Fruit fly (Drosophila melanogaster) whole organism, embryonic: Measurements from ENCODE around the gene CG12239.

Source experiments
- Ada2b ChIP-seq: fragments of 200-800 bp; sonication (Bioruptor generic); IDR thresholded peaks from 2 replicates; pipeline ENCODE4 v1.3.6; 2022; ENCODE audit warnings: missing biosample characterization, missing genetic modification characterization
- B-H1 ChIP-seq: fragments of 200-800 bp; sonication (Bioruptor generic); IDR thresholded peaks from 3 replicates; pipeline ENCODE4 v1.3.6; 2022; ENCODE audit warnings: missing biosample characterization, missing genetic modification characterization
- CG10209 ChIP-seq: fragments of 200-800 bp; sonication (Bioruptor generic); optimal IDR thresholded peaks from 3 replicates; lab custom pipeline; 2017; ENCODE audit warnings: missing biosample characterization, mild to moderate bottlenecking, missing genetic modification characterization, missing genetic modification reagents
- CG10979 ChIP-seq: fragments of 200-800 bp; sonication (Bioruptor generic); optimal IDR thresholded peaks from 2 replicates; lab custom pipeline; 2018; ENCODE audit warnings: missing biosample characterization, mild to moderate bottlenecking, missing genetic modification characterization, moderate library complexity
- CG11456 ChIP-seq: fragments of 200-800 bp; sonication (Bioruptor generic); IDR thresholded peaks from 3 replicates; pipeline ENCODE4 v1.3.6; 2022; ENCODE audit warnings: missing biosample characterization, missing genetic modification characterization
- CG11695 ChIP-seq: fragments of 200-800 bp; sonication (Bioruptor generic); IDR thresholded peaks from 3 replicates; pipeline ENCODE4 v1.3.6; 2022; ENCODE audit warnings: missing biosample characterization, missing genetic modification characterization
- CG12219 ChIP-seq: fragments of 200-800 bp; sonication (Bioruptor generic); optimal IDR thresholded peaks from 3 replicates; lab custom pipeline; 2018; ENCODE audit warnings: missing biosample characterization, mild to moderate bottlenecking, missing genetic modification characterization
- CG14014 ChIP-seq: fragments of 200-800 bp; sonication (Bioruptor generic); IDR thresholded peaks from 2 replicates; pipeline ENCODE4 v1.3.6; 2022; ENCODE audit warnings: missing biosample characterization, missing genetic modification characterization
- CG16779 ChIP-seq: fragments of 200-800 bp; sonication (Bioruptor generic); IDR thresholded peaks from 2 replicates; pipeline ENCODE4 v1.3.6; 2022; ENCODE audit warnings: missing biosample characterization, missing genetic modification characterization
- CG2120 ChIP-seq: fragments of 200-800 bp; sonication (Bioruptor generic); optimal IDR thresholded peaks from 3 replicates; lab custom pipeline; 2016; ENCODE audit warnings: missing biosample characterization, missing genetic modification characterization
- CG2678 ChIP-seq: fragments of 200-800 bp; sonication (Bioruptor generic); optimal IDR thresholded peaks from 3 replicates; lab custom pipeline; 2019; ENCODE audit warnings: missing biosample characterization, mild to moderate bottlenecking, missing genetic modification characterization, moderate library complexity
- CG2712 ChIP-seq: fragments of 200-800 bp; optimal IDR thresholded peaks from 3 replicates; lab custom pipeline; 2019; ENCODE audit warnings: missing biosample characterization, mild to moderate bottlenecking, missing genetic modification characterization, moderate library complexity
- CG4328 ChIP-seq: fragments of 200-800 bp; sonication (Bioruptor generic); optimal IDR thresholded peaks from 3 replicates; lab custom pipeline; 2017; ENCODE audit warnings: missing biosample characterization, missing genetic modification reagents, missing genetic modification characterization
- CG4424 ChIP-seq: fragments of 200-800 bp; sonication (Bioruptor generic); optimal IDR thresholded peaks from 3 replicates; lab custom pipeline; 2016; ENCODE audit warnings: missing biosample characterization, missing genetic modification characterization
- CG5245 ChIP-seq: fragments of 200-800 bp; sonication (Bioruptor generic); optimal IDR thresholded peaks from 3 replicates; lab custom pipeline; 2016; ENCODE audit warnings: missing biosample characterization, missing genetic modification characterization
- CG6272 ChIP-seq: fragments of 200-800 bp; sonication (Bioruptor generic); IDR thresholded peaks from 2 replicates; pipeline ENCODE4 v1.3.6; 2022; ENCODE audit warnings: missing biosample characterization, missing genetic modification characterization
- CG7372 ChIP-seq: fragments of 200-800 bp; sonication (Bioruptor generic); IDR thresholded peaks from 2 replicates; pipeline ENCODE4 v1.3.6; 2022; ENCODE audit warnings: missing biosample characterization, missing genetic modification characterization
- CG8944 ChIP-seq: fragments of 200-800 bp; sonication (Bioruptor generic); optimal IDR thresholded peaks from 3 replicates; lab custom pipeline; 2016; ENCODE audit warnings: missing biosample characterization, missing genetic modification characterization
- Eip74EF ChIP-seq, 2 experiments: fragments of 200-800 bp in 1 of 2; fragments of >200 bp in 1 of 2; sonication (Bioruptor generic) in 1 of 2; optimal IDR thresholded peaks; 2 replicates each; lab custom pipeline; 2017 to 2019; ENCODE audit warnings: missing biosample characterization in 2 of 2, missing genetic modification characterization in 2 of 2, mild to moderate bottlenecking in 1 of 2, moderate library complexity in 1 of 2
- Elba2 ChIP-seq: fragments of 200-800 bp; sonication (Bioruptor generic); optimal IDR thresholded peaks from 3 replicates; lab custom pipeline; 2016; ENCODE audit warnings: missing biosample characterization, missing genetic modification characterization
- Hmr ChIP-seq: fragments of 200-800 bp; sonication (Bioruptor generic); optimal IDR thresholded peaks from 3 replicates; lab custom pipeline; 2017; ENCODE audit warnings: mild to moderate bottlenecking, missing biosample characterization, missing genetic modification reagents, missing genetic modification characterization
- Lhr ChIP-seq: fragments of 200-800 bp; sonication (Bioruptor generic); optimal IDR thresholded peaks from 3 replicates; lab custom pipeline; 2017; ENCODE audit warnings: mild to moderate bottlenecking, missing biosample characterization, missing genetic modification reagents, missing genetic modification characterization
- NC2β ChIP-seq: fragments of 200-800 bp; sonication (Bioruptor generic); optimal IDR thresholded peaks from 2 replicates; lab custom pipeline; 2016; ENCODE audit warnings: missing biosample characterization, missing genetic modification characterization
- NFAT ChIP-seq: fragments of 200-800 bp; sonication (Bioruptor generic); IDR thresholded peaks from 2 replicates; pipeline ENCODE4 v1.3.6; 2022; ENCODE audit warnings: missing biosample characterization, missing genetic modification characterization
- Oaz ChIP-seq: fragments of 200-800 bp; sonication (Bioruptor generic); IDR thresholded peaks from 2 replicates; pipeline ENCODE4 v1.3.6; 2022; ENCODE audit warnings: missing biosample characterization, missing genetic modification characterization
- Oli ChIP-seq: fragments of 200-800 bp; sonication (Bioruptor generic); optimal IDR thresholded peaks from 2 replicates; lab custom pipeline; 2018; ENCODE audit warnings: missing biosample characterization, mild to moderate bottlenecking, missing genetic modification characterization, moderate library complexity
- Side ChIP-seq: fragments of 200-800 bp; sonication (Bioruptor generic); optimal IDR thresholded peaks from 2 replicates; lab custom pipeline; 2016; ENCODE audit warnings: missing biosample characterization, missing genetic modification characterization
- Taf1 ChIP-seq: fragments of 200-800 bp; sonication (Bioruptor generic); IDR thresholded peaks from 2 replicates; pipeline ENCODE4 v1.3.6; 2022; ENCODE audit warnings: missing biosample characterization, missing genetic modification characterization
- ab ChIP-seq: fragments of 200-800 bp; sonication (Bioruptor generic); optimal IDR thresholded peaks from 2 replicates; lab custom pipeline; 2016; ENCODE audit warnings: missing biosample characterization, missing genetic modification characterization
- ap ChIP-seq: fragments of 200-800 bp; sonication (Bioruptor generic); IDR thresholded peaks from 2 replicates; pipeline ENCODE4 v1.3.6; 2022; ENCODE audit warnings: missing biosample characterization, missing genetic modification characterization
- bigmax ChIP-seq: fragments of 200-800 bp; sonication (Bioruptor generic); optimal IDR thresholded peaks from 2 replicates; lab custom pipeline; 2018; ENCODE audit warnings: missing biosample characterization, mild to moderate bottlenecking, missing genetic modification characterization
- chif ChIP-seq, 2 experiments: fragments of 200-800 bp; sonication (Bioruptor generic); optimal IDR thresholded peaks; 3 replicates each; lab custom pipeline; 2016; ENCODE audit warnings: missing biosample characterization in 2 of 2, missing genetic modification characterization in 2 of 2
- disco-r ChIP-seq: fragments of 200-800 bp; sonication (Bioruptor generic); optimal IDR thresholded peaks from 2 replicates; lab custom pipeline; 2016; ENCODE audit warnings: missing biosample characterization, missing genetic modification characterization
- dm ChIP-seq: fragments of 200-800 bp; sonication (Bioruptor generic); optimal IDR thresholded peaks from 3 replicates; lab custom pipeline; 2016; ENCODE audit warnings: missing biosample characterization, missing genetic modification characterization
- en ChIP-seq: fragments of 200-800 bp; sonication (Bioruptor generic); optimal IDR thresholded peaks from 2 replicates; lab custom pipeline; 2016; ENCODE audit warnings: missing biosample characterization, missing genetic modification characterization
- fd96Cb ChIP-seq: fragments of 200-800 bp; sonication (Bioruptor generic); optimal IDR thresholded peaks from 2 replicates; lab custom pipeline; 2018; ENCODE audit warnings: missing biosample characterization, mild to moderate bottlenecking, missing genetic modification characterization, moderate library complexity
- ham ChIP-seq: fragments of 200-800 bp; sonication (Bioruptor generic); IDR thresholded peaks from 2 replicates; pipeline ENCODE4 v1.3.6; 2022; ENCODE audit warnings: missing biosample characterization, missing genetic modification characterization
- hb ChIP-seq: fragments of 200-800 bp; sonication (Bioruptor generic); IDR thresholded peaks from 3 replicates; pipeline ENCODE4 v1.3.6; 2022; ENCODE audit warnings: missing biosample characterization, missing genetic modification characterization; ENCODE audit not compliant: partially characterized antibody
- ken ChIP-seq: fragments of 200-800 bp; sonication (Bioruptor generic); IDR thresholded peaks from 3 replicates; pipeline ENCODE4 v1.3.6; 2022; ENCODE audit warnings: missing biosample characterization, missing genetic modification characterization
- lola ChIP-seq, 3 experiments: fragments of >200 bp in 2 of 3; fragments of 200-800 bp in 1 of 3; sonication (Bioruptor generic) in 1 of 3; optimal IDR thresholded peaks; 2 replicates each; lab custom pipeline; 2017 to 2019; ENCODE audit warnings: missing biosample characterization in 3 of 3, missing genetic modification characterization in 3 of 3, mild to moderate bottlenecking in 1 of 3, moderate library complexity in 1 of 3
- nau ChIP-seq: fragments of 200-800 bp; sonication (Bioruptor generic); optimal IDR thresholded peaks from 3 replicates; lab custom pipeline; 2017; ENCODE audit warnings: missing biosample characterization, mild to moderate bottlenecking, missing genetic modification characterization, missing genetic modification reagents
- pum ChIP-seq: fragments of 200-800 bp; sonication (Bioruptor generic); optimal IDR thresholded peaks from 2 replicates; lab custom pipeline; 2016; ENCODE audit warnings: missing biosample characterization, missing genetic modification characterization
- row ChIP-seq: fragments of 200-800 bp; sonication (Bioruptor generic); IDR thresholded peaks from 3 replicates; pipeline ENCODE4 v1.3.6; 2022; ENCODE audit warnings: missing biosample characterization, missing genetic modification characterization
- tin ChIP-seq: fragments of 200-800 bp; sonication (Bioruptor generic); optimal IDR thresholded peaks from 3 replicates; lab custom pipeline; 2016; ENCODE audit warnings: missing biosample characterization, missing genetic modification characterization
- usp ChIP-seq: fragments of >200 bp; optimal IDR thresholded peaks from 2 replicates; lab custom pipeline; 2017; ENCODE audit warnings: missing biosample characterization, missing genetic modification characterization
- vnd ChIP-seq: fragments of 200-800 bp; sonication (Bioruptor generic); IDR thresholded peaks from 3 replicates; pipeline ENCODE4 v1.3.6; 2022; ENCODE audit warnings: missing biosample characterization, missing genetic modification characterization; ENCODE audit not compliant: partially characterized antibody
- zf30C ChIP-seq: fragments of 200-800 bp; sonication (Bioruptor generic); optimal IDR thresholded peaks from 3 replicates; lab custom pipeline; 2018; ENCODE audit warnings: missing biosample characterization, mild to moderate bottlenecking, missing genetic modification characterization
- zfh1 ChIP-seq: fragments of 200-800 bp; sonication (Bioruptor generic); IDR thresholded peaks from 3 replicates; pipeline ENCODE4 v1.3.6; 2022; ENCODE audit warnings: missing biosample characterization, missing genetic modification characterization

CG12239 gene

DNA sequence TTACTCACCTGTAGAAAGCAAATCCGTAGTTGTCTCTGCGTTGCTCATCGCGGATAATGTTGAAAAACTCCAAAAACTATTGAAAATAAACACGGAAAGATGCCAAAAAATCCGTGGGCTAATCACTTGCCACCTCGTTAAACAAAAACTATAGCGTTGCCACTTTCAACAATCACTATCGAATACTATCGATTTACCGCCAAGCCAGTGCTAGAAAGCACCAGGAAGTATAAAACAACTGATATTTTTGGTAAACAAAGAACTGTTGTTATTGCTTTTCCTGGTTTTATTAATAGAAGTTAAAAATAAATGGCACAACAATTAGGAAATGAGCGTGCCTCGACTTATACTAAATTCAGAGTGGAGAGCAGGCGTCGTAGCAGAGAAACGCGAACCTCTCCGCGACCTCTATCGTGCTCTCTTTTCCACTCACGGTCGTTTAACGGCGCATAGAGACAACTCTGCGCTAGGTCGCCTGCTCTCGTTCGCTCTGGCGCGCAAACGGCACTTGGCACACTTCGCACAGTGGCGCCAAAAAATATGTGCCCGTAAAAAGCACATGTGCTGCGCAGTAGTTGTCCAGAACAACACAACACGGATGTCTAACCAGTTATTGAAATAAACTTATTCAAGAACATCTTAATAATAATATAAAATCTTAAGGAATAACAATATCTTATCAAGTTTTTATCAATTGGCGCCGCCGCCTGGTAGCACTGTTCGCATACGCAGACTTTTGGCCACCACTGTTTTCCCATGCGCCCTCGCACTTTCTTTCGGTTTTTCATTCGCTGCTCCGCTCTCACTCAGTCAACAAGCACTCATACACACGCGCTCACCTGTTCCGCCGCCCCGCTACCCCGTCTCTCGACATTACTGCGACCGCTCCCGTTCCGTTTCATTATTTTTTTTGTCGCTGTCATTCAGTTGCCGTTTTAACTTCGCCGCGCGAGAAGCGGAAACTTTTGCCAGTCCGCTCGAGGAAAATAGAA is 36.8 kb upstream of the CG12239 start, which contains the start of the genes lin-52 and CG15771 (continued):
- TF ChIP-seq Taf1 (peak; percentile 93), CG11456 (GFP tag; lab: Robert Waterston, UW) (peak; percentile 93), Ada2b (GFP tag; lab: Robert Waterston, UW) (peak; percentile 93), CG2678 (peak; percentile 98), lola (GFP tag; optimal IDR thresholded peaks at IDR 0.05; lab: Kevin White, UChicago) (peak in 1 of 3 experiments; percentile 92), pum (peak; percentile 72), Lhr (peak; percentile 73), CG14014 (GFP tag; lab: Robert Waterston, UW) (peak; percentile 96), CG7372 (GFP tag; lab: Robert Waterston, UW) (peak; percentile 94), dm (GFP tag; lab: Kevin White, UChicago) (peak; percentile 85), NFAT (GFP tag; lab: Robert Waterston, UW) (peak; percentile 87; the same call in 1 of the 2 replicates), ap (GFP tag; lab: Robert Waterston, UW) (peak; percentile 90), CG2120 (GFP tag; lab: Kevin White, UChicago) (peak; percentile 92), disco-r (peak; percentile 52), CG12219 (GFP tag; lab: Kevin White, UChicago) (peak; percentile 92), CG10979 (tag; lab: Kevin White, UChicago) (peak; percentile 94), vnd (GFP tag; lab: Robert Waterston, UW) (peak; percentile 64), en (GFP tag; lab: Kevin White, UChicago) (no peak), CG16779 (GFP tag; lab: Robert Waterston, UW) (peak; percentile 89), ab (GFP tag; lab: Kevin White, UChicago) (peak; percentile 85), CG4328 (GFP tag; lab: Kevin White, UChicago) (peak; percentile 97), B-H1 (GFP tag; lab: Robert Waterston, UW) (peak; percentile 85), nau (GFP tag; lab: Kevin White, UChicago) (peak; percentile 95), Hmr (GFP tag; lab: Kevin White, UChicago) (peak; percentile 97), Elba2 (GFP tag; lab: Kevin White, UChicago) (no peak), NC2β (GFP tag; lab: Kevin White, UChicago) (peak; percentile 28), Eip74EF (GFP tag; optimal IDR thresholded peaks at IDR 0.05; lab: Kevin White, UChicago) (peak in 1 of 2 experiments; percentile 94), Side (GFP tag; lab: Kevin White, UChicago) (peak; percentile 35), CG8944 (GFP tag; lab: Kevin White, UChicago) (peak; percentile 40), CG4424 (peak; percentile 92), row (peak; percentile 100), bigmax (GFP tag; lab: Kevin White, UChicago) (no peak), tin (peak; percentile 92), CG10209 (peak; percentile 94), usp (GFP tag; lab: Kevin White, UChicago) (no peak), CG5245 (peak; percentile 83), hb (GFP tag; lab: Robert Waterston, UW) (no peak), CG2712 (tag; lab: Kevin White, UChicago) (peak; percentile 96), CG6272 (GFP tag; lab: Robert Waterston, UW) (peak; percentile 87), CG11695 (GFP tag; lab: Robert Waterston, UW) (peak; percentile 97), ham (GFP tag; lab: Robert Waterston, UW) (peak; percentile 87), zfh1 (peak; percentile 94), chif (GFP tag; optimal IDR thresholded peaks at IDR 0.05; lab: Kevin White, UChicago) (peak; percentile 41 to 80), ken (GFP tag; lab: Robert Waterston, UW) (peak; percentile 94), fd96Cb (peak; percentile 92), zf30C (GFP tag; lab: Kevin White, UChicago) (no peak), Oli (peak; percentile 97), Oaz (GFP tag; lab: Robert Waterston, UW) (peak; percentile 94)
